Worm (Caenorhabditis elegans): ENCODE data around the gene ZK686.5.

DNA sequence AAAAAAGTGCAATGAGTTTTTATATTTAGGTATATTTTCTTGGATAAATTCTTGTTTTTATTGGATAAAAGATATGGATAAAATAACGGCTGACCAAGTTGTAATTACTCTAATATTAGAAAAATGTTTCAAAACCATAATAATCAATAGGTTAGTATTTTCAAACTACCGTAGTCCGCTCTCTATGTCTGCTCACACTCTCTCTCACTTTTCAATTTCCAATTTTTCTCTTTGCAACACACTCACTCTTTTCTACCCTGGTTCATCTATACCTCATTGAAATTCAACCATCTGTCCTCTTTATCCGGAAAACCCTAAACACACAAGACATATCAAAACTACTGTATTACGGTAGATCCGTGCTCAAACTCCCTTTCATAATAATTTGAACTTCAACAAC is 12.0 kb upstream of the ZK686.5 start:
- TF ChIP-seq elt-3 (tag; optimal IDR thresholded peaks at IDR 0.05) (no peak), nhr-237 (tag; optimal IDR thresholded peaks at IDR 0.05) (no peak), elt-1 (tag; optimal IDR thresholded peaks at IDR 0.05; ENCODE audit: borderline replicate concordance, insufficient read depth) (no peak), ces-1 (GFP tag; optimal IDR thresholded peaks at IDR 0.05) (no peak), sptf-1 (tag; optimal IDR thresholded peaks at IDR 0.05) (no peak), nhr-28 (tag; optimal IDR thresholded peaks at IDR 0.05) (no peak), snpc-4 (tag; optimal IDR thresholded peaks at IDR 0.05) (no peak), ceh-43 (GFP tag; optimal IDR thresholded peaks at IDR 0.05) (no peak), hlh-1 (tag; optimal IDR thresholded peaks at IDR 0.05) (no peak)

All from whole organism, mixed stage, embryonic.